Fruit fly (Drosophila melanogaster) whole organism, embryonic: Measurements from ENCODE around the gene CG7906.

ENCODE experiments used
- Bgb ChIP-seq: fragments of 200-800 bp; sonication (Bioruptor generic); IDR thresholded peaks from 2 replicates; pipeline ENCODE4 v1.3.6; 2022; ENCODE audit warnings: missing biosample characterization, missing genetic modification characterization; ENCODE audit not compliant: partially characterized antibody
- Bteb2 ChIP-seq: fragments of 200-800 bp; sonication (Bioruptor generic); optimal IDR thresholded peaks from 2 replicates; lab custom pipeline; 2016; ENCODE audit warnings: missing biosample characterization, missing genetic modification characterization
- CG11504 ChIP-seq: fragments of 200-800 bp; sonication (Bioruptor generic); optimal IDR thresholded peaks from 3 replicates; lab custom pipeline; 2019; ENCODE audit warnings: missing biosample characterization, mild to moderate bottlenecking, missing genetic modification characterization, moderate library complexity
- CG11560 ChIP-seq: fragments of 200-800 bp; sonication (Bioruptor generic); IDR thresholded peaks from 3 replicates; pipeline ENCODE4 v1.3.6; 2022; ENCODE audit warnings: missing biosample characterization, missing genetic modification characterization
- CG12299 ChIP-seq: fragments of 200-800 bp; sonication (Bioruptor generic); optimal IDR thresholded peaks from 2 replicates; lab custom pipeline; 2018; ENCODE audit warnings: missing biosample characterization, mild to moderate bottlenecking, missing genetic modification characterization
- CG13775 ChIP-seq: fragments of 200-800 bp; sonication (Bioruptor generic); optimal IDR thresholded peaks from 3 replicates; lab custom pipeline; 2017; ENCODE audit warnings: missing biosample characterization, mild to moderate bottlenecking, missing genetic modification characterization
- CG16813 ChIP-seq: fragments of 200-800 bp; sonication (Bioruptor generic); IDR thresholded peaks from 3 replicates; pipeline ENCODE4 v1.3.6; 2022; ENCODE audit warnings: missing biosample characterization, missing genetic modification characterization; ENCODE audit not compliant: partially characterized antibody
- CG18476 ChIP-seq: fragments of 200-800 bp; sonication (Bioruptor generic); optimal IDR thresholded peaks from 2 replicates; lab custom pipeline; 2016; ENCODE audit warnings: missing biosample characterization, mild to moderate bottlenecking, missing genetic modification characterization
- CG2199 ChIP-seq: fragments of 200-800 bp; sonication (Bioruptor generic); IDR thresholded peaks from 3 replicates; pipeline ENCODE4 v1.3.6; 2022; ENCODE audit warnings: missing biosample characterization, missing genetic modification characterization
- CG30020 ChIP-seq: fragments of 200-800 bp; optimal IDR thresholded peaks from 2 replicates; lab custom pipeline; 2019; ENCODE audit warnings: missing biosample characterization, mild to moderate bottlenecking, missing genetic modification characterization, moderate library complexity
- CG32532 ChIP-seq: fragments of 200-800 bp; sonication (Bioruptor generic); IDR thresholded peaks from 2 replicates; pipeline ENCODE4 v1.3.6; 2022; ENCODE audit warnings: missing biosample characterization, missing genetic modification characterization
- CG3838 ChIP-seq: fragments of 200-800 bp; sonication (Bioruptor generic); optimal IDR thresholded peaks from 3 replicates; lab custom pipeline; 2016; ENCODE audit warnings: missing biosample characterization, missing genetic modification characterization
- CG6175 ChIP-seq: fragments of 200-800 bp; sonication (Bioruptor generic); IDR thresholded peaks from 3 replicates; pipeline ENCODE4 v1.3.6; 2022; ENCODE audit warnings: missing biosample characterization, missing genetic modification characterization
- CG7839 ChIP-seq: fragments of 200-800 bp; sonication (Bioruptor generic); optimal IDR thresholded peaks from 3 replicates; lab custom pipeline; 2018; ENCODE audit warnings: missing biosample characterization, mild to moderate bottlenecking, missing genetic modification characterization, moderate library complexity
- CG8290 ChIP-seq, 3 experiments: fragments of 200-800 bp; sonication (Bioruptor generic); optimal IDR thresholded peaks; 2 replicates each; lab custom pipeline; 2016 to 2019; ENCODE audit warnings: missing biosample characterization in 3 of 3, missing genetic modification characterization in 3 of 3, mild to moderate bottlenecking in 2 of 3, moderate library complexity in 1 of 3
- CG8944 ChIP-seq: fragments of 200-800 bp; sonication (Bioruptor generic); optimal IDR thresholded peaks from 3 replicates; lab custom pipeline; 2016; ENCODE audit warnings: missing biosample characterization, missing genetic modification characterization
- CG9727 ChIP-seq: fragments of 200-800 bp; sonication (Bioruptor generic); optimal IDR thresholded peaks from 3 replicates; lab custom pipeline; 2017; ENCODE audit warnings: missing biosample characterization, mild to moderate bottlenecking, missing genetic modification characterization
- Camta ChIP-seq: fragments of 200-800 bp; sonication (Bioruptor generic); optimal IDR thresholded peaks from 2 replicates; lab custom pipeline; 2016; ENCODE audit warnings: missing biosample characterization, missing genetic modification characterization
- Dek ChIP-seq: fragments of 200-800 bp; sonication (Bioruptor generic); optimal IDR thresholded peaks from 3 replicates; lab custom pipeline; 2019; ENCODE audit warnings: missing biosample characterization, mild to moderate bottlenecking, missing genetic modification characterization, moderate library complexity
- Doc2 ChIP-seq: fragments of 200-800 bp; sonication (Bioruptor generic); IDR thresholded peaks from 2 replicates; pipeline ENCODE4 v1.3.6; 2022; ENCODE audit warnings: missing biosample characterization, missing genetic modification characterization
- Dp ChIP-seq: fragments of 200-800 bp; sonication (Bioruptor generic); optimal IDR thresholded peaks from 2 replicates; lab custom pipeline; 2018; ENCODE audit warnings: missing biosample characterization, mild to moderate bottlenecking, missing genetic modification characterization, moderate library complexity
- Ets65A ChIP-seq: fragments of 200-800 bp; sonication (Bioruptor generic); peaks from one replicate; lab custom pipeline; 2016; ENCODE audit warnings: missing biosample characterization, missing genetic modification characterization
- H15 ChIP-seq: fragments of 200-800 bp; sonication (Bioruptor generic); IDR thresholded peaks from 3 replicates; pipeline ENCODE4 v1.3.6; 2022; ENCODE audit warnings: missing biosample characterization, missing genetic modification characterization
- H2.0 ChIP-seq: fragments of 200-800 bp; sonication (Bioruptor generic); IDR thresholded peaks from 2 replicates; pipeline ENCODE4 v1.3.6; 2022; ENCODE audit warnings: missing biosample characterization, missing genetic modification characterization
- Meics ChIP-seq: fragments of 200-800 bp; sonication (Bioruptor generic); optimal IDR thresholded peaks from 2 replicates; lab custom pipeline; 2017; ENCODE audit warnings: missing biosample characterization, mild to moderate bottlenecking, missing genetic modification characterization
- Neu2 ChIP-seq: fragments of 200-800 bp; sonication (Bioruptor generic); optimal IDR thresholded peaks from 3 replicates; lab custom pipeline; 2016; ENCODE audit warnings: missing biosample characterization, missing genetic modification characterization, borderline replicate concordance
- Stat92E ChIP-seq, 3 experiments: fragments of >200 bp in 2 of 3; fragments of 200-800 bp in 1 of 3; sonication (Bioruptor generic) in 1 of 3; optimal IDR thresholded peaks; 2 replicates each; lab custom pipeline; 2017 to 2019; ENCODE audit warnings: missing biosample characterization in 3 of 3, missing genetic modification characterization in 3 of 3, mild to moderate bottlenecking in 1 of 3, moderate library complexity in 1 of 3
- Xrp1 ChIP-seq: fragments of 200-800 bp; sonication (Bioruptor generic); IDR thresholded peaks from 2 replicates; pipeline ENCODE4 v1.3.6; 2022; ENCODE audit warnings: missing biosample characterization, missing genetic modification characterization
- bab2 ChIP-seq: fragments of 200-800 bp; sonication (Bioruptor generic); optimal IDR thresholded peaks from 2 replicates; lab custom pipeline; 2016; ENCODE audit warnings: missing biosample characterization, missing genetic modification characterization
- chinmo ChIP-seq: fragments of 200-800 bp; sonication (Bioruptor generic); IDR thresholded peaks from 4 replicates; pipeline ENCODE4 v1.3.6; 2022; ENCODE audit warnings: missing biosample characterization, missing genetic modification characterization; ENCODE audit not compliant: partially characterized antibody
- corto ChIP-seq: fragments of 200-800 bp; sonication (Bioruptor generic); optimal IDR thresholded peaks from 2 replicates; lab custom pipeline; 2016; ENCODE audit warnings: missing biosample characterization, mild to moderate bottlenecking, missing genetic modification characterization, moderate library complexity
- da ChIP-seq: fragments of 200-800 bp; sonication (Bioruptor generic); optimal IDR thresholded peaks from 2 replicates; lab custom pipeline; 2016; ENCODE audit warnings: missing biosample characterization, missing genetic modification characterization
- dm ChIP-seq: fragments of 200-800 bp; sonication (Bioruptor generic); optimal IDR thresholded peaks from 3 replicates; lab custom pipeline; 2016; ENCODE audit warnings: missing biosample characterization, missing genetic modification characterization
- fu2 ChIP-seq: fragments of 200-800 bp; sonication (Bioruptor generic); optimal IDR thresholded peaks from 2 replicates; lab custom pipeline; 2016; ENCODE audit warnings: missing biosample characterization, missing genetic modification characterization
- gce ChIP-seq: fragments of 200-800 bp; sonication (Bioruptor generic); IDR thresholded peaks from 3 replicates; pipeline ENCODE4 v1.3.6; 2022; ENCODE audit warnings: missing biosample characterization, missing genetic modification characterization
- gcm2 ChIP-seq: fragments of 200-800 bp; sonication (Bioruptor generic); optimal IDR thresholded peaks from 2 replicates; lab custom pipeline; 2016; ENCODE audit warnings: missing biosample characterization, missing genetic modification characterization
- gfzf ChIP-seq: fragments of 200-800 bp; sonication (Bioruptor generic); optimal IDR thresholded peaks from 2 replicates; lab custom pipeline; 2016; ENCODE audit warnings: missing biosample characterization, mild to moderate bottlenecking, missing genetic modification characterization, moderate library complexity
- gt ChIP-seq: fragments of 200-800 bp; sonication (Bioruptor generic); IDR thresholded peaks from 2 replicates; pipeline ENCODE4 v1.3.6; 2022; ENCODE audit warnings: missing biosample characterization, missing genetic modification characterization
- her ChIP-seq: fragments of 200-800 bp; sonication (Bioruptor generic); optimal IDR thresholded peaks from 2 replicates; lab custom pipeline; 2016; ENCODE audit warnings: missing biosample characterization, missing genetic modification characterization
- hkb ChIP-seq, 2 experiments: fragments of 200-800 bp in 1 of 2; fragments of >200 bp in 1 of 2; sonication (Bioruptor generic) in 1 of 2; IDR thresholded peaks in 1 of 2; optimal IDR thresholded peaks in 1 of 2; 2 replicates each; pipeline versions ENCODE4 v1.3.6 to Lab custom; 2017 to 2022; ENCODE audit warnings: missing biosample characterization in 1 of 2, missing genetic modification characterization in 1 of 2
- lov ChIP-seq, 2 experiments: fragments of 200-800 bp in 1 of 2; fragments of >200 bp in 1 of 2; sonication (Bioruptor generic) in 1 of 2; IDR thresholded peaks in 1 of 2; optimal IDR thresholded peaks in 1 of 2; 2 replicates in 1 of 2; 3 replicates in 1 of 2; pipeline versions ENCODE4 v1.3.6 to Lab custom; 2017 to 2022; ENCODE audit warnings: missing biosample characterization in 1 of 2, missing genetic modification characterization in 1 of 2
- mam ChIP-seq: fragments of 200-800 bp; sonication (Bioruptor generic); optimal IDR thresholded peaks from 3 replicates; lab custom pipeline; 2016; ENCODE audit warnings: missing biosample characterization, missing genetic modification characterization
- nau ChIP-seq: fragments of 200-800 bp; sonication (Bioruptor generic); optimal IDR thresholded peaks from 3 replicates; lab custom pipeline; 2017; ENCODE audit warnings: missing biosample characterization, mild to moderate bottlenecking, missing genetic modification characterization, missing genetic modification reagents
- pb ChIP-seq: fragments of 200-800 bp; sonication (Bioruptor generic); optimal IDR thresholded peaks from 3 replicates; lab custom pipeline; 2016; ENCODE audit warnings: missing biosample characterization, missing genetic modification characterization
- sd ChIP-seq: fragments of 200-800 bp; sonication (Bioruptor generic); optimal IDR thresholded peaks from 3 replicates; lab custom pipeline; 2018; ENCODE audit warnings: missing biosample characterization, mild to moderate bottlenecking, missing genetic modification characterization, moderate library complexity
- tna ChIP-seq: fragments of 200-800 bp; sonication (Bioruptor generic); IDR thresholded peaks from 2 replicates; pipeline ENCODE4 v1.3.6; 2022; ENCODE audit warnings: missing biosample characterization, missing genetic modification characterization; ENCODE audit not compliant: partially characterized antibody
- wdn ChIP-seq: fragments of 200-800 bp; sonication (Bioruptor generic); IDR thresholded peaks from 2 replicates; pipeline ENCODE4 v1.3.6; 2022; ENCODE audit warnings: missing biosample characterization, missing genetic modification characterization
- yki ChIP-seq: fragments of >200 bp; optimal IDR thresholded peaks from 3 replicates; lab custom pipeline; 2018
- zen ChIP-seq: fragments of 200-800 bp; sonication (Bioruptor generic); optimal IDR thresholded peaks from 3 replicates; lab custom pipeline; 2018; ENCODE audit warnings: missing biosample characterization, mild to moderate bottlenecking, missing genetic modification characterization, moderate library complexity

Gene CG7906

dm6 chr3L:14219422-14219853, 17.0 kb upstream of the CG7906 start (continued):
- TF ChIP-seq Bteb2 (GFP tag; lab: Kevin White, UChicago) (no peak), gt (GFP tag; lab: Robert Waterston, UW) (no peak), CG12299 (tag; lab: Kevin White, UChicago) (no peak), CG30020 (no peak), Bgb (peak; percentile 27; the same call in 1 of the 2 replicates), zen (tag; lab: Kevin White, UChicago) (no peak), chinmo (GFP tag; lab: Robert Waterston, UW) (peak; percentile 86; the same call in 3 of the 4 replicates), hkb (optimal IDR thresholded peaks at IDR 0.05; lab: Kevin White, UChicago) (no peak), hkb (GFP tag; IDR thresholded peaks at IDR 0.05; lab: Robert Waterston, UW) (peak; percentile 44; the same call in 1 of the 2 replicates), gce (peak; percentile 30; the same call in 1 of the 3 replicates), CG8290 (GFP tag; optimal IDR thresholded peaks at IDR 0.05; lab: Kevin White, UChicago) (peak; percentile 20), CG8290 (tag; optimal IDR thresholded peaks at IDR 0.05; lab: Kevin White, UChicago) (peak in 1 of 2 experiments; percentile 73), Ets65A (no peak), Xrp1 (GFP tag; lab: Robert Waterston, UW) (no peak), H2.0 (GFP tag; lab: Robert Waterston, UW) (no peak), Neu2 (GFP tag; lab: Kevin White, UChicago) (no peak), bab2 (GFP tag; lab: Kevin White, UChicago) (no peak), Meics (no peak), corto (no peak), dm (GFP tag; lab: Kevin White, UChicago) (no peak), wdn (GFP tag; lab: Robert Waterston, UW) (no peak), CG11504 (tag; lab: Kevin White, UChicago) (peak; percentile 14), gcm2 (no peak), CG8944 (GFP tag; lab: Kevin White, UChicago) (no peak), CG9727 (GFP tag; lab: Kevin White, UChicago) (no peak), CG6175 (GFP tag; lab: Robert Waterston, UW) (no peak), gfzf (GFP tag; lab: Kevin White, UChicago) (no peak), her (GFP tag; lab: Kevin White, UChicago) (no peak), nau (GFP tag; lab: Kevin White, UChicago) (no peak), CG13775 (GFP tag; lab: Kevin White, UChicago) (no peak), CG3838 (GFP tag; lab: Kevin White, UChicago) (no peak), Doc2 (GFP tag; lab: Robert Waterston, UW) (no peak), CG7839 (tag; lab: Kevin White, UChicago) (no peak), yki (lab: Kevin White, UChicago) (peak; percentile 52), Dek (no peak), CG18476 (GFP tag; lab: Kevin White, UChicago) (no peak), pb (GFP tag; lab: Kevin White, UChicago) (no peak), Stat92E (GFP tag; optimal IDR thresholded peaks at IDR 0.05; lab: Kevin White, UChicago) (peak in 1 of 3 experiments; percentile 35), tna (no peak), CG32532 (GFP tag; lab: Robert Waterston, UW) (no peak), sd (tag; lab: Kevin White, UChicago) (peak; percentile 49), fu2 (no peak), CG2199 (GFP tag; lab: Robert Waterston, UW) (peak; percentile 75; the same call in 2 of the 3 replicates), Dp (GFP tag; lab: Kevin White, UChicago) (no peak), da (no peak), Camta (GFP tag; lab: Kevin White, UChicago) (no peak), lov (optimal IDR thresholded peaks at IDR 0.05; lab: Kevin White, UChicago) (no peak), lov (GFP tag; IDR thresholded peaks at IDR 0.05; lab: Robert Waterston, UW) (0 out of 3 replicates have a peak, but pooled peaks have one; percentile 54), H15 (no peak), mam (GFP tag; lab: Kevin White, UChicago) (no peak), CG16813 (0 out of 3 replicates have a peak, but pooled peaks have one; percentile 15), CG11560 (tag; lab: Robert Waterston, UW) (no peak)
